Worm (Caenorhabditis elegans): ENCODE data around the gene decr-1.2.

Gene decr-1.2

ce11 chrII:8514729-8515128 is 30.7 kb upstream of the decr-1.2 start, which contains the start of gene ctg-2:
Gene ctg-2 (plus strand): TSS chrII:8515054.
- TF ChIP-seq sptf-1 (tag; optimal IDR thresholded peaks at IDR 0.05), result no peak
- TF ChIP-seq zip-8 (tag; optimal IDR thresholded peaks at IDR 0.05), result no peak
- no peak for TF ChIP-seq unc-120 (tag; optimal IDR thresholded peaks at IDR 0.05; ENCODE audit: poor library complexity, severe bottlenecking)
- TF ChIP-seq ztf-11 (tag; optimal IDR thresholded peaks at IDR 0.05), result no peak
- no peak for TF ChIP-seq flh-1 (GFP tag; optimal IDR thresholded peaks at IDR 0.05)
- no peak for TF ChIP-seq ceh-83 (GFP tag; optimal IDR thresholded peaks at IDR 0.05)
- no peak for TF ChIP-seq pha-4 (tag; optimal IDR thresholded peaks at IDR 0.05)
- TF ChIP-seq ceh-43 (GFP tag; optimal IDR thresholded peaks at IDR 0.05), result no peak
- TF ChIP-seq M03D4.4 (tag; optimal IDR thresholded peaks at IDR 0.05), result no peak
- no peak for TF ChIP-seq elt-3 (tag; optimal IDR thresholded peaks at IDR 0.05)
- TF ChIP-seq lin-32 (GFP tag; optimal IDR thresholded peaks at IDR 0.05), result no peak
- no peak for TF ChIP-seq elt-1 (tag; optimal IDR thresholded peaks at IDR 0.05; ENCODE audit: borderline replicate concordance, insufficient read depth)
- TF ChIP-seq unc-62 (GFP tag; optimal IDR thresholded peaks at IDR 0.05), result no peak
- TF ChIP-seq blmp-1 (tag; optimal IDR thresholded peaks at IDR 0.05), result no peak
- TF ChIP-seq lsy-2 (tag; optimal IDR thresholded peaks at IDR 0.05), result no peak
- TF ChIP-seq unc-39 (tag; optimal IDR thresholded peaks at IDR 0.05), result no peak

ce11 chrII:8515521-8515920 is 29.9 kb upstream of the decr-1.2 start:
- TF ChIP-seq nhr-12 (tag; optimal IDR thresholded peaks at IDR 0.05) (no peak), ceh-43 (GFP tag; optimal IDR thresholded peaks at IDR 0.05) (no peak), drap-1 (GFP tag; optimal IDR thresholded peaks at IDR 0.05) (no peak), sem-2 (GFP tag; optimal IDR thresholded peaks at IDR 0.05) (no peak), flh-1 (GFP tag; optimal IDR thresholded peaks at IDR 0.05) (no peak), ztf-11 (tag; optimal IDR thresholded peaks at IDR 0.05) (no peak), tbx-8 (GFP tag; optimal IDR thresholded peaks at IDR 0.05) (no peak), nhr-237 (tag; optimal IDR thresholded peaks at IDR 0.05) (no peak)

ce11 chrII:8516783-8517182 is 28.6 kb upstream of the decr-1.2 start, which contains the start of gene rnh-2:
Gene rnh-2 (plus strand): TSS chrII:8517150.
- TF ChIP-seq ces-1 (GFP tag; optimal IDR thresholded peaks at IDR 0.05), result no peak
- TF ChIP-seq pha-4 (tag; optimal IDR thresholded peaks at IDR 0.05), result peak; percentile 78
- TF ChIP-seq unc-120 (tag; optimal IDR thresholded peaks at IDR 0.05; ENCODE audit: poor library complexity, severe bottlenecking), result no peak
- peak; percentile 47 for TF ChIP-seq mep-1 (tag; optimal IDR thresholded peaks at IDR 0.05)
- TF ChIP-seq hlh-1 (tag; optimal IDR thresholded peaks at IDR 0.05), result no peak
- TF ChIP-seq ceh-39 (tag; optimal IDR thresholded peaks at IDR 0.05), result peak; percentile 48
- no peak for TF ChIP-seq mab-5 (tag; optimal IDR thresholded peaks at IDR 0.05)
- peak; percentile 7 for TF ChIP-seq drap-1 (GFP tag; optimal IDR thresholded peaks at IDR 0.05)
- no peak for TF ChIP-seq nhr-2 (tag; optimal IDR thresholded peaks at IDR 0.05)
- no peak for TF ChIP-seq unc-39 (tag; optimal IDR thresholded peaks at IDR 0.05)
- TF ChIP-seq lsy-2 (tag; optimal IDR thresholded peaks at IDR 0.05), result peak; percentile 91
- peak; percentile 71 for TF ChIP-seq sptf-1 (tag; optimal IDR thresholded peaks at IDR 0.05)
- no peak for TF ChIP-seq unc-62 (GFP tag; optimal IDR thresholded peaks at IDR 0.05)
- TF ChIP-seq elt-3 (tag; optimal IDR thresholded peaks at IDR 0.05), result no peak
- peak; percentile 32 for TF ChIP-seq nhr-237 (tag; optimal IDR thresholded peaks at IDR 0.05)

ce11 chrII:8518210-8518609 is 27.2 kb upstream of the decr-1.2 start, which contains the start of gene T13H5.8:
Gene T13H5.8 (plus strand): TSS chrII:8518510.
- no peak for TF ChIP-seq mls-2 (tag; optimal IDR thresholded peaks at IDR 0.05)
- TF ChIP-seq nhr-12 (tag; optimal IDR thresholded peaks at IDR 0.05), result no peak
- no peak for TF ChIP-seq flh-1 (GFP tag; optimal IDR thresholded peaks at IDR 0.05)

ce11 chrII:8520625-8521024 is 24.8 kb upstream of the decr-1.2 start, which contains the start of gene cht-2:
Gene cht-2 (plus strand): TSS chrII:8520925.
- no peak for TF ChIP-seq lin-13 (tag; optimal IDR thresholded peaks at IDR 0.05)
- no peak for TF ChIP-seq hlh-1 (tag; optimal IDR thresholded peaks at IDR 0.05)
- TF ChIP-seq lin-32 (GFP tag; optimal IDR thresholded peaks at IDR 0.05), result no peak

ce11 chrII:8525133-8525736 is 20.2 kb upstream of the decr-1.2 start, which contains the start of the genes prp-9 and mrps-18B:
Gene prp-9 (minus strand): TSS chrII:8525396.
Gene mrps-18B (plus strand): TSS chrII:8525681.
- TF ChIP-seq lsy-2 (tag; optimal IDR thresholded peaks at IDR 0.05) (peak; percentile 30), mls-2 (tag; optimal IDR thresholded peaks at IDR 0.05) (no peak), nhr-2 (tag; optimal IDR thresholded peaks at IDR 0.05) (no peak)

Data from whole organism, mixed stage, embryonic.